Worm (Caenorhabditis elegans) whole organism, L2 larva: ENCODE measurements around the gene F29B9.7.
A peak's percentile ranks its signal among the peaks of the same experiment; 100 is the strongest.

Experiments
- C34F6.9 ChIP-seq: fragments of 150-350 bp; optimal IDR thresholded peaks from 2 replicates; lab custom pipeline; 2014; ENCODE audit warnings: missing biosample characterization, missing genetic modification characterization
- F13H6.1 ChIP-seq: sonication (generic microtip); optimal IDR thresholded peaks from 2 replicates; lab custom pipeline; 2016; ENCODE audit warnings: missing genetic modification characterization, missing compliant biosample characterization
- R02D3.7 ChIP-seq: fragments of 150-350 bp; optimal IDR thresholded peaks from 2 replicates; lab custom pipeline; 2014; ENCODE audit warnings: missing biosample characterization, missing genetic modification characterization
- Y55F3AM.14 ChIP-seq: fragments of 200-800 bp; sonication (Bioruptor generic); optimal IDR thresholded peaks from 2 replicates; lab custom pipeline; 2018; ENCODE audit warnings: mild to moderate bottlenecking, missing genetic modification characterization, missing compliant biosample characterization
- ZK546.5 ChIP-seq: sonication (generic microtip); optimal IDR thresholded peaks from 2 replicates; lab custom pipeline; 2017; ENCODE audit warnings: missing biosample characterization, missing genetic modification characterization
- alr-1 ChIP-seq: fragments of 150-350 bp; optimal IDR thresholded peaks from 2 replicates; lab custom pipeline; 2014; ENCODE audit warnings: missing biosample characterization, missing genetic modification characterization
- aly-2 ChIP-seq: fragments of 150-350 bp; optimal IDR thresholded peaks from 2 replicates; lab custom pipeline; 2014; ENCODE audit warnings: missing biosample characterization, missing genetic modification characterization
- ama-1 ChIP-seq: fragments of 150-350 bp; optimal IDR thresholded peaks from 2 replicates; lab custom pipeline; 2018; ENCODE audit warnings: inconsistent platforms
- ceh-16 ChIP-seq: fragments of 150-350 bp; optimal IDR thresholded peaks from 2 replicates; lab custom pipeline; 2014; ENCODE audit warnings: missing biosample characterization, missing genetic modification characterization
- ceh-82 ChIP-seq: fragments of 150-350 bp; optimal IDR thresholded peaks from 2 replicates; lab custom pipeline; 2014; ENCODE audit warnings: missing biosample characterization, missing genetic modification characterization
- crh-2 ChIP-seq: sonication (generic microtip); optimal IDR thresholded peaks from 2 replicates; lab custom pipeline; 2017; ENCODE audit warnings: missing biosample characterization, missing genetic modification characterization
- dmd-4 ChIP-seq: sonication (generic microtip); optimal IDR thresholded peaks from 2 replicates; lab custom pipeline; 2017; ENCODE audit warnings: missing biosample characterization, missing genetic modification characterization
- fos-1 ChIP-seq: fragments of 150-350 bp; optimal IDR thresholded peaks from 2 replicates; lab custom pipeline; 2014; ENCODE audit warnings: missing biosample characterization, missing genetic modification characterization
- lin-11 ChIP-seq: fragments of 150-350 bp; sonication (generic microtip); optimal IDR thresholded peaks from 2 replicates; lab custom pipeline; 2014; ENCODE audit warnings: missing biosample characterization, missing genetic modification characterization, inconsistent platforms, mixed read lengths
- lin-39 ChIP-seq: fragments of 150-350 bp; optimal IDR thresholded peaks from 2 replicates; lab custom pipeline; 2014; ENCODE audit warnings: missing biosample characterization, missing genetic modification reagents, missing genetic modification characterization
- mab-5 ChIP-seq: fragments of 150-350 bp; optimal IDR thresholded peaks from 2 replicates; lab custom pipeline; 2014; ENCODE audit warnings: missing biosample characterization, missing genetic modification characterization
- mbf-1 ChIP-seq: sonication (generic microtip); optimal IDR thresholded peaks from 2 replicates; lab custom pipeline; 2017; ENCODE audit warnings: missing biosample characterization, missing genetic modification characterization
- mdl-1 ChIP-seq, 2 experiments: fragments of 150-350 bp in 1 of 2; sonication (generic microtip) in 1 of 2; optimal IDR thresholded peaks; 2 replicates each; lab custom pipeline; 2017; ENCODE audit warnings: missing biosample characterization in 2 of 2, missing genetic modification characterization in 2 of 2
- nhr-11 ChIP-seq: fragments of 150-350 bp; optimal IDR thresholded peaks from 2 replicates; lab custom pipeline; 2014; ENCODE audit warnings: missing biosample characterization, missing genetic modification characterization
- nhr-129 ChIP-seq: fragments of 150-350 bp; optimal IDR thresholded peaks from 2 replicates; lab custom pipeline; 2014; ENCODE audit warnings: missing biosample characterization, missing genetic modification characterization
- nhr-23 ChIP-seq: fragments of 150-350 bp; optimal IDR thresholded peaks from 2 replicates; lab custom pipeline; 2014; ENCODE audit warnings: missing biosample characterization, missing genetic modification reagents, missing genetic modification characterization
- nhr-237 ChIP-seq: fragments of 150-350 bp; optimal IDR thresholded peaks from 2 replicates; lab custom pipeline; 2014; ENCODE audit warnings: missing biosample characterization, missing genetic modification characterization
- nhr-6 ChIP-seq: fragments of 150-350 bp; optimal IDR thresholded peaks from 2 replicates; lab custom pipeline; 2014; ENCODE audit warnings: missing biosample characterization, missing genetic modification characterization
- nhr-77 ChIP-seq: fragments of 150-350 bp; optimal IDR thresholded peaks from 2 replicates; lab custom pipeline; 2014; ENCODE audit warnings: missing biosample characterization, missing genetic modification characterization
- sem-4 ChIP-seq: fragments of 150-350 bp; optimal IDR thresholded peaks from 2 replicates; lab custom pipeline; 2014; ENCODE audit warnings: missing biosample characterization, missing genetic modification reagents, missing genetic modification characterization
- skn-1 ChIP-seq: sonication (generic microtip); optimal IDR thresholded peaks from 2 replicates; lab custom pipeline; 2017; ENCODE audit warnings: missing biosample characterization, missing genetic modification characterization
- sma-3 ChIP-seq: sonication (generic microtip); optimal IDR thresholded peaks from 2 replicates; lab custom pipeline; 2016; ENCODE audit warnings: missing genetic modification reagents, missing genetic modification characterization, missing compliant biosample characterization
- unc-39 ChIP-seq: fragments of 150-350 bp; optimal IDR thresholded peaks from 2 replicates; lab custom pipeline; 2014; ENCODE audit warnings: missing biosample characterization, missing genetic modification characterization
- unc-62 ChIP-seq: fragments of 150-350 bp; optimal IDR thresholded peaks from 2 replicates; lab custom pipeline; 2014; ENCODE audit warnings: missing biosample characterization, missing genetic modification reagents, missing genetic modification characterization
- zag-1 ChIP-seq: fragments of 150-350 bp; optimal IDR thresholded peaks from 2 replicates; lab custom pipeline; 2014; ENCODE audit warnings: missing biosample characterization, missing genetic modification characterization
- ztf-1 ChIP-seq: fragments of 200-800 bp; sonication (Bioruptor generic); conservative IDR thresholded peaks from 2 replicates; pipeline ENCODE4 v1.3.6; 2022; ENCODE audit warnings: missing genetic modification characterization, missing compliant biosample characterization
- ztf-4 ChIP-seq: fragments of 150-350 bp; optimal IDR thresholded peaks from 2 replicates; lab custom pipeline; 2014; ENCODE audit warnings: missing biosample characterization, missing genetic modification characterization

F29B9.7 gene

DNA sequence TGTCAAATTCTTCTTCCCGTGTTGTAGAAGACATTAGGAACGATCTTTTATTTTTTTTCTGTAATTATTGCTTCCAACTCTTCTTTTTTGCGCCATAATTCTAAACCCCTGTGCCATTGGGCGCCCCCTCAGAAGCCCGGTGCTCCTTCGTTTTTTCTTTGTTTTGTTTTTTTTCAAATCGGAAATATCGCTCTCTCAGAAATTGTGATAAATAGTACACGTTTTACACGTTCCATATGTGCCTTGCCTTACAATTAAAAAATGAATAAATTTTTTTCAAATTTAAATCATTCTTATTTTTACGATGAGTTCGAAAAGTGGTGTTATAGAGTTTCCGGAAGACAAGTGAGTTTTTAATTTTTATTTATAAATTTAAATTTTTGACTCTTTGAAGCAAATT lies at the start of gene F29B9.7:
TSS of gene F29B9.7 (plus strand) at position 301 of the 400 bp plus-strand sequence.
- TF ChIP-seq mbf-1 (tag; lab: Kevin White, UChicago) (no peak), nhr-129 (tag; lab: Kevin White, UChicago) (no peak)

- peak; percentile 26 for TF ChIP-seq fos-1 (tag; lab: Kevin White, UChicago)
- TF ChIP-seq nhr-6 (tag; lab: Kevin White, UChicago) = no peak
These were observed 47.0 kb upstream of the F29B9.7 start, which contains the start of gene F19C7.4 for ce11 chrIV:4602565-4602964. Gene F19C7.4, plus strand, starts transcription at chrIV:4602865.

DNA sequence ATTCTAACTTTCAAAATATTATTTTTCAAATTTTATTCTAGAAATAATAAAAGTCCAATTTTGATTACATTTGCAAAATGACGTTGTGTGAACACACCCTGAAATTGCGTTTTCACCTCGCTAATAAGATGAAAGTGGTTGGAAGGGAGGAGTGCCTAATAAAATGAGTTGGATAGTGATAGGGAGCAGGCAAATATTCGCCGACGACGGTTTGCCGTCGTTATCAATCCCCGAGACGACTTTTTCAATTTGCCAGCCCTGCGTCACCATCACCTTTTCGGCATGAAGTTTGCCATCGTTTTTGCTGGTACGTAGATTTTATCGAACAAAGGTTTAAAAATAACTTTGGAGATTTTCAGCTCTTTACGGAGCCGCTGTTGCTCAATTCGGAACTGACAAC lies 44.0 kb upstream of the F29B9.7 start, which contains the start of gene nspg-10:
TSS of gene nspg-10 (plus strand) at position 179 of the 400 bp plus-strand sequence.
- TF ChIP-seq fos-1 (tag; lab: Kevin White, UChicago) (peak; percentile 85), crh-2 (peak; percentile 37), mdl-1 (tag; optimal IDR thresholded peaks at IDR 0.05; lab: Kevin White, UChicago) (no peak)

DNA sequence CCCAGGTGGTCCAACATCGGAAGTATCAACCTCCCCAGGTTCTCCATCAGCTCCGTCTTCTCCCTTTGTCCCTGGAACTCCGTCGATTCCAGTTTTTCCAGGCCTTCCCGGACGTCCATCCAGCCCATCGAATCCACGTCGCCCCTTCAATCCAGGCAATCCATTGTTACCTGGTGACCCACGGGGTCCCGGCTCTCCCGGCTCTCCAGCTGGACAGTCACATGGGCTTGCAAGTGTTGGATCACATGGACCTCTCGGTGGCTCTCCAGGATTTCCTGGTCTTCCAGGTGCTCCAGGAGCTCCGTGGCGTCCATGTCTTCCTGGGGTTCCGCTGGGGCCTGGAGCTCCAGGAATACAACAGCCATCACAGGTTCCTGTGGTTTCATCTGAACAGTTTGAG lies 40.9 kb upstream of the F29B9.7 start:
- TF ChIP-seq R02D3.7 = no peak

DNA sequence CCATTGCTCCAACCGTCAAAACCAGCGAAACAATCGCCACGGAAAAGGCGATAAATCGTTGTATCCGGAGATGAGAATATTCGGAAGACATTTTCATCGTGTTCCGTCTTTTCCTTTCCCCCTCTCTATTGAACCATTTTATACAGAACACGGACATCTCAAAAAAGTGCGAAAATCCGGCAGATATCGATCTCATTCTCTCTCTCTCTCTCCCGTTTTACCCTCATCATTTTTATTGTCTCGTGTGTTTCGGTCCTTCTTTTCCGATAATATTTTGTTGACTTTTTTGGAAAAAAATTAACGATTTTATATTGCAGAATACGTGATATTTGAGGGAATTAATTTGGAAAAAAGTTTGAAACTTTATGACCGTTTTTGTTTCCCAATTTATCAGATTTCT lies 40.0 kb upstream of the F29B9.7 start, which contains the start of gene col-110:
TSS of gene col-110 (minus strand) at position 101 of the 400 bp plus-strand sequence.
- no peak for TF ChIP-seq unc-39 (tag; lab: Kevin White, UChicago)
- TF ChIP-seq nhr-23 (tag; lab: Kevin White, UChicago) = no peak
- no peak for TF ChIP-seq nhr-237 (tag; lab: Kevin White, UChicago)
- TF ChIP-seq dmd-4 (tag; lab: Kevin White, UChicago) = no peak
- TF ChIP-seq ztf-4 (tag; lab: Kevin White, UChicago) = no peak
- no peak for TF ChIP-seq ztf-1 (GFP tag; lab: Robert Waterston, UW)
- no peak for TF ChIP-seq skn-1
- TF ChIP-seq C34F6.9 (tag; lab: Kevin White, UChicago) = no peak
- TF ChIP-seq F13H6.1 (tag; lab: Kevin White, UChicago) = no peak
- no peak for TF ChIP-seq unc-62
- TF ChIP-seq mdl-1 (tag; optimal IDR thresholded peaks at IDR 0.05; lab: Kevin White, UChicago) = no peak
- TF ChIP-seq nhr-11 (tag; lab: Kevin White, UChicago) = no peak
- TF ChIP-seq crh-2 = no peak
- no peak for TF ChIP-seq Y55F3AM.14
- no peak for TF ChIP-seq sma-3 (GFP tag; lab: Kevin White, UChicago)
- no peak for TF ChIP-seq mbf-1 (tag; lab: Kevin White, UChicago)
- TF ChIP-seq ceh-16 (tag; lab: Kevin White, UChicago) = no peak
- TF ChIP-seq nhr-129 (tag; lab: Kevin White, UChicago) = no peak
- no peak for TF ChIP-seq ama-1
- no peak for TF ChIP-seq nhr-6 (tag; lab: Kevin White, UChicago)

DNA sequence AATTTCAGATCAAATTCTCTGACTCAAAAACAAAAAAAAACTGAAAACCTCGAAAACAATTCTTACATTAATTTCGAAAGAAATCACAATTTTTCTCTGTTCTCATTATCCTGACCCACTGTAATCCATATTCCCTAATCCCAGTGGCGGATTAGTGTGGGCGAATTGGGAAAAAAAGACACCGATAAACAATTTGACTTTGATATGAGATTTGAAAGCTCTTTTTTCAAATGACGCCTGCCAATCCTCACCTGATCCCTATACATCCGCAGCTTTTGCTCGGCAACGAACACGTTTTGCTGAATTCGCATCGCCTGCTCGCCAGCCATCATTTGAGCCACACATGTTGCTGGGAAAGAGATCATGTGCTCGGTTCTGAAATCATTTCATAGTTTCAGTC lies 37.8 kb upstream of the F29B9.7 start:
- TF ChIP-seq crh-2 (no peak), nhr-11 (tag; lab: Kevin White, UChicago) (no peak), C34F6.9 (tag; lab: Kevin White, UChicago) (no peak), nhr-77 (no peak), aly-2 (no peak), mab-5 (tag; lab: Kevin White, UChicago) (no peak), Y55F3AM.14 (no peak), ceh-82 (tag; lab: Kevin White, UChicago) (no peak), ZK546.5 (no peak), lin-39 (tag; lab: Kevin White, UChicago) (no peak), lin-11 (tag; lab: Kevin White, UChicago) (no peak), alr-1 (no peak), skn-1 (no peak), zag-1 (no peak)

DNA sequence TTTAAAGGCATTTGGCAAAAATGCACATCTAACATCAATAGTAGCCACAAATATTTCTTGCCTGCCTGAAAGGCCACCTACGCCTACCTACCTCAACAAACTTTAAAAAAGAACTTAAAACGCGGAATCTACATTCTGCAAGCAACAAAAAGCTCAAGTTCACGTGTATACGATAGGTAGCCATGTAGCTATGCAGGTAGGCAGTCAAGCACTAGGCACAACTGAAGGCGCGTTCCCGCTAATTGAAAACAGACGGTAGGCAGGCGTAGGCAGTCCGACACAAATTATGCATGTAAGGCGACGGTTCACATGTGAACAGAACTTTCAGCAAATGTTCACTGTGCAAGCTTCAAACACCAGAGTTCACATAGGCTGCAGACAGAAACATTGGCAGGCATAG lies 37.0 kb upstream of the F29B9.7 start:
- no peak for TF ChIP-seq sem-4 (tag; lab: Kevin White, UChicago)
